Fruit fly (Drosophila melanogaster): ENCODE measurements around the gene Klp31E.

Klp31E gene

dm6 chr2L:10403803-10404315, 10.0 kb upstream of the Klp31E start (continued):
- TF ChIP-seq CG6854 (GFP tag; optimal IDR thresholded peaks at IDR 0.05): no peak
- no peak for TF ChIP-seq CG12236 (GFP tag; optimal IDR thresholded peaks at IDR 0.05)
- TF ChIP-seq CG7357 (GFP tag; IDR thresholded peaks at IDR 0.05): no peak
- TF ChIP-seq disco-r (GFP tag; optimal IDR thresholded peaks at IDR 0.05): no peak
- no peak for TF ChIP-seq Xbp1 (GFP tag; optimal IDR thresholded peaks at IDR 0.05)
- no peak for TF ChIP-seq zfh2 (GFP tag; optimal IDR thresholded peaks at IDR 0.05)
- TF ChIP-seq ewg (GFP tag; optimal IDR thresholded peaks at IDR 0.05): no peak
- TF ChIP-seq CG4707 (GFP tag; optimal IDR thresholded peaks at IDR 0.05): no peak
- no peak for TF ChIP-seq wek (GFP tag; optimal IDR thresholded peaks at IDR 0.05)
- no peak for TF ChIP-seq CG3281 (GFP tag; optimal IDR thresholded peaks at IDR 0.05)
- TF ChIP-seq eve (GFP tag; optimal IDR thresholded peaks at IDR 0.05): peak in 1 of 2 experiments; percentile 61
- no peak for TF ChIP-seq da (GFP tag; optimal IDR thresholded peaks at IDR 0.05)
- TF ChIP-seq klu (GFP tag; IDR thresholded peaks at IDR 0.05): no peak
- TF ChIP-seq Stat92E (GFP tag; optimal IDR thresholded peaks at IDR 0.05): no peak
- TF ChIP-seq ranshi (GFP tag; IDR thresholded peaks at IDR 0.05): no peak
- TF ChIP-seq Asciz (GFP tag; optimal IDR thresholded peaks at IDR 0.05): no peak
- peak; percentile 18 for TF ChIP-seq trem (tag; optimal IDR thresholded peaks at IDR 0.05)
- no peak for TF ChIP-seq ttk (GFP tag; IDR thresholded peaks at IDR 0.05)
- no peak for TF ChIP-seq chinmo (GFP tag; IDR thresholded peaks at IDR 0.05; ENCODE audit: partially characterized antibody)
- peak; percentile 27 for TF ChIP-seq Ets97D (GFP tag; optimal IDR thresholded peaks at IDR 0.05)
- TF ChIP-seq Med (GFP tag): peak; percentile 59
- TF ChIP-seq CG13775 (GFP tag; optimal IDR thresholded peaks at IDR 0.05): no peak
- TF ChIP-seq Sry-β (GFP tag; optimal IDR thresholded peaks at IDR 0.05): peak; percentile 54
- no peak for TF ChIP-seq CG3163 (GFP tag; optimal IDR thresholded peaks at IDR 0.05)
- TF ChIP-seq Hmr (GFP tag; optimal IDR thresholded peaks at IDR 0.05): no peak
- 0 out of 2 replicates have a peak, but pooled peaks have one; percentile 22 for TF ChIP-seq inv (GFP tag; IDR thresholded peaks at IDR 0.05; ENCODE audit: partially characterized antibody)
- TF ChIP-seq CG15269 (tag; optimal IDR thresholded peaks at IDR 0.05): no peak
- TF ChIP-seq CG4282 (GFP tag; optimal IDR thresholded peaks at IDR 0.05): no peak
- TF ChIP-seq CG2129 (GFP tag; IDR thresholded peaks at IDR 0.05; ENCODE audit: partially characterized antibody): no peak
- TF ChIP-seq oc (tag; optimal IDR thresholded peaks at IDR 0.05): no peak
- TF ChIP-seq CG13123 (GFP tag; optimal IDR thresholded peaks at IDR 0.05): no peak
- no peak for TF ChIP-seq CG8089 (GFP tag; optimal IDR thresholded peaks at IDR 0.05)
- no peak for TF ChIP-seq CG10462 (GFP tag; optimal IDR thresholded peaks at IDR 0.05)
- TF ChIP-seq salm (tag; optimal IDR thresholded peaks at IDR 0.05): no peak
- no peak for TF ChIP-seq CG10366 (GFP tag; IDR thresholded peaks at IDR 0.05)
- no peak for TF ChIP-seq CG43689 (GFP tag; IDR thresholded peaks at IDR 0.05)
- no peak for TF ChIP-seq gce (GFP tag; IDR thresholded peaks at IDR 0.05)
- no peak for TF ChIP-seq jigr1 (GFP tag; IDR thresholded peaks at IDR 0.05)
- no peak for TF ChIP-seq CG12104 (GFP tag; optimal IDR thresholded peaks at IDR 0.05)
- peak; percentile 3 for TF ChIP-seq Sox100B (GFP tag; optimal IDR thresholded peaks at IDR 0.05)
- no peak for TF ChIP-seq CG9817 (tag; optimal IDR thresholded peaks at IDR 0.05)
- TF ChIP-seq CG8281 (tag; optimal IDR thresholded peaks at IDR 0.05): no peak
- no peak for TF ChIP-seq Xrp1 (GFP tag; IDR thresholded peaks at IDR 0.05)
- TF ChIP-seq CG14441 (GFP tag; IDR thresholded peaks at IDR 0.05): no peak
- no peak for TF ChIP-seq Chrac-16 (GFP tag; optimal IDR thresholded peaks at IDR 0.05)
- peak; percentile 42; the same call in 1 of the 3 replicates for TF ChIP-seq CG14860 (GFP tag; IDR thresholded peaks at IDR 0.05; ENCODE audit: partially characterized antibody)
- TF ChIP-seq btn (GFP tag; optimal IDR thresholded peaks at IDR 0.05): no peak
- no peak for TF ChIP-seq Trl (optimal IDR thresholded peaks at IDR 0.05)
- TF ChIP-seq Trl (GFP tag; optimal IDR thresholded peaks at IDR 0.05): no peak
- no peak for TF ChIP-seq CG18262 (tag; optimal IDR thresholded peaks at IDR 0.05)
- no peak for TF ChIP-seq HLHmδ (GFP tag; optimal IDR thresholded peaks at IDR 0.05)

Measured in whole organism, embryonic.